In genomic region chr3R:24141013-24141592, dm6 we compare ENCODE assay signal across 1 fruit fly cellular context.
TF ChIP-seq lines count a peak whose summit lies in the region.

Kal1 (plus strand) TSS chr3R:24141395.

TF ChIP-seq in whole organism, embryonic, 481 proteins besides CTCF, POLR2A, EP300 and RAD21 (continued from another document and continues in another):
- peak; percentile 68 for TF ChIP-seq CG4360 (GFP tag; IDR thresholded peaks at IDR 0.05; lab: Robert Waterston, UW)
- TF ChIP-seq CG8388 (GFP tag; optimal IDR thresholded peaks at IDR 0.05; lab: Kevin White, UChicago), result peak; percentile 95
- peak; percentile 73 for TF ChIP-seq CG6654 (GFP tag; optimal IDR thresholded peaks at IDR 0.05; lab: Kevin White, UChicago)
- TF ChIP-seq ato (GFP tag; IDR thresholded peaks at IDR 0.05; lab: Robert Waterston, UW; ENCODE audit: partially characterized antibody), result no peak
- peak in 1 of 2 experiments; percentile 7 for TF ChIP-seq insv (GFP tag; optimal IDR thresholded peaks at IDR 0.05; lab: Kevin White, UChicago)
- TF ChIP-seq Antp (GFP tag; optimal IDR thresholded peaks at IDR 0.05; lab: Kevin White, UChicago), result no peak
- no peak for TF ChIP-seq Scr (GFP tag; IDR thresholded peaks at IDR 0.05; lab: Robert Waterston, UW; ENCODE audit: partially characterized antibody)
- TF ChIP-seq Abd-B (GFP tag; optimal IDR thresholded peaks at IDR 0.05; lab: Kevin White, UChicago), result peak; percentile 84
- peak; percentile 89 for TF ChIP-seq CG1024 (GFP tag; IDR thresholded peaks at IDR 0.05; lab: Robert Waterston, UW)
- peak; percentile 89 for TF ChIP-seq CG17568 (GFP tag; optimal IDR thresholded peaks at IDR 0.05; lab: Kevin White, UChicago)
- TF ChIP-seq CG10462 (GFP tag; optimal IDR thresholded peaks at IDR 0.05; lab: Kevin White, UChicago), result peak; percentile 72
- TF ChIP-seq so (GFP tag; IDR thresholded peaks at IDR 0.05; lab: Robert Waterston, UW), result peak; percentile 97
- peak; percentile 94 for TF ChIP-seq CG2202 (tag; optimal IDR thresholded peaks at IDR 0.05; lab: Kevin White, UChicago)
- TF ChIP-seq Taf1 (GFP tag; IDR thresholded peaks at IDR 0.05; lab: Robert Waterston, UW), result peak; percentile 53; the same call in 1 of the 2 replicates
- peak; percentile 78 for TF ChIP-seq ro (GFP tag; IDR thresholded peaks at IDR 0.05; lab: Robert Waterston, UW)
- peak; percentile 55 for TF ChIP-seq CG18011 (GFP tag; optimal IDR thresholded peaks at IDR 0.05; lab: Kevin White, UChicago)
- TF ChIP-seq Nf-YA (GFP tag; IDR thresholded peaks at IDR 0.05; lab: Robert Waterston, UW), result peak; percentile 84
- peak; percentile 81 for TF ChIP-seq CG14667 (GFP tag; IDR thresholded peaks at IDR 0.05; lab: Robert Waterston, UW)
- TF ChIP-seq vfl (GFP tag; optimal IDR thresholded peaks at IDR 0.05; lab: Kevin White, UChicago), result no peak
- peak; percentile 96 for TF ChIP-seq Sox102F (GFP tag; optimal IDR thresholded peaks at IDR 0.05; lab: Kevin White, UChicago)
- peak; percentile 92 for TF ChIP-seq CG12659 (GFP tag; optimal IDR thresholded peaks at IDR 0.05; lab: Kevin White, UChicago)
- TF ChIP-seq CG10565 (GFP tag; optimal IDR thresholded peaks at IDR 0.05; lab: Kevin White, UChicago), result peak; percentile 5
- TF ChIP-seq exex (tag; optimal IDR thresholded peaks at IDR 0.05; lab: Kevin White, UChicago), result peak; percentile 56
- TF ChIP-seq sr (GFP tag; IDR thresholded peaks at IDR 0.05; lab: Robert Waterston, UW), result peak; percentile 44; the same call in 1 of the 3 replicates
- TF ChIP-seq p53 (GFP tag; optimal IDR thresholded peaks at IDR 0.05; lab: Kevin White, UChicago), result no peak
- peak; percentile 83 for TF ChIP-seq CG1233 (GFP tag; optimal IDR thresholded peaks at IDR 0.05; lab: Kevin White, UChicago)
- peak; percentile 85; the same call in 2 of the 3 replicates for TF ChIP-seq CG2199 (GFP tag; IDR thresholded peaks at IDR 0.05; lab: Robert Waterston, UW)
- TF ChIP-seq CG16863 (GFP tag; optimal IDR thresholded peaks at IDR 0.05; lab: Kevin White, UChicago), result peak; percentile 45
- peak; percentile 72 for TF ChIP-seq CG31365 (tag; optimal IDR thresholded peaks at IDR 0.05; lab: Kevin White, UChicago)
- peak; percentile 93 for TF ChIP-seq phol (tag; optimal IDR thresholded peaks at IDR 0.05; lab: Kevin White, UChicago)
- TF ChIP-seq MTF-1 (GFP tag; optimal IDR thresholded peaks at IDR 0.05; lab: Kevin White, UChicago; ENCODE audit: borderline replicate concordance), result peak; percentile 78
- TF ChIP-seq CG1603 (tag; optimal IDR thresholded peaks at IDR 0.05; lab: Kevin White, UChicago), result peak; percentile 88
- TF ChIP-seq NC2α (GFP tag; optimal IDR thresholded peaks at IDR 0.05; lab: Kevin White, UChicago), result no peak
- peak; percentile 72 for TF ChIP-seq wek (GFP tag; optimal IDR thresholded peaks at IDR 0.05; lab: Kevin White, UChicago)
- TF ChIP-seq fd3F (GFP tag; optimal IDR thresholded peaks at IDR 0.05; lab: Kevin White, UChicago), result peak; percentile 80
- TF ChIP-seq Lhr (GFP tag; optimal IDR thresholded peaks at IDR 0.05; lab: Kevin White, UChicago), result peak; percentile 86
- peak; percentile 90 for TF ChIP-seq kah (GFP tag; optimal IDR thresholded peaks at IDR 0.05; lab: Kevin White, UChicago)
- no peak for TF ChIP-seq en (GFP tag; optimal IDR thresholded peaks at IDR 0.05; lab: Kevin White, UChicago)
- TF ChIP-seq GATAe (GFP tag; conservative IDR thresholded peaks at IDR 0.05; lab: Robert Waterston, UW), result 0 out of 2 replicates have a peak, but pooled peaks have one; percentile 20
- peak; percentile 81 for TF ChIP-seq CG12071 (GFP tag; optimal IDR thresholded peaks at IDR 0.05; lab: Kevin White, UChicago)
- TF ChIP-seq Ets97D (GFP tag; optimal IDR thresholded peaks at IDR 0.05; lab: Kevin White, UChicago), result no peak
- TF ChIP-seq peb (GFP tag; IDR thresholded peaks at IDR 0.05; lab: Robert Waterston, UW), result peak; percentile 87
- peak; percentile 96 for TF ChIP-seq CG18262 (tag; optimal IDR thresholded peaks at IDR 0.05; lab: Kevin White, UChicago)
- peak; percentile 80 for TF ChIP-seq jigr1 (GFP tag; IDR thresholded peaks at IDR 0.05; lab: Robert Waterston, UW)
- TF ChIP-seq Ptx1 (GFP tag; IDR thresholded peaks at IDR 0.05; lab: Robert Waterston, UW), result peak; percentile 93
- peak; percentile 25 for TF ChIP-seq CG3995 (GFP tag; optimal IDR thresholded peaks at IDR 0.05; lab: Kevin White, UChicago)
- TF ChIP-seq tap (tag; optimal IDR thresholded peaks at IDR 0.05; lab: Kevin White, UChicago), result peak; percentile 96
- TF ChIP-seq Awh (GFP tag; IDR thresholded peaks at IDR 0.05; lab: Robert Waterston, UW), result peak; percentile 95
- peak; percentile 88 for TF ChIP-seq CG30403 (GFP tag; optimal IDR thresholded peaks at IDR 0.05; lab: Kevin White, UChicago)
- peak; percentile 73 for TF ChIP-seq CG7372 (GFP tag; IDR thresholded peaks at IDR 0.05; lab: Robert Waterston, UW)
- TF ChIP-seq CG3065 (GFP tag; optimal IDR thresholded peaks at IDR 0.05; lab: Kevin White, UChicago), result peak; percentile 71
- TF ChIP-seq CG7745 (tag; optimal IDR thresholded peaks at IDR 0.05; lab: Kevin White, UChicago), result peak; percentile 32
- peak; percentile 94 for TF ChIP-seq fd96Cb (tag; optimal IDR thresholded peaks at IDR 0.05; lab: Kevin White, UChicago)
- peak; percentile 84 for TF ChIP-seq CG11093 (GFP tag; IDR thresholded peaks at IDR 0.05; lab: Robert Waterston, UW)
- TF ChIP-seq fu2 (GFP tag; optimal IDR thresholded peaks at IDR 0.05; lab: Kevin White, UChicago), result no peak
- TF ChIP-seq CG13775 (GFP tag; optimal IDR thresholded peaks at IDR 0.05; lab: Kevin White, UChicago), result peak; percentile 85
- TF ChIP-seq E2f2 (GFP tag; IDR thresholded peaks at IDR 0.05; lab: Robert Waterston, UW), result peak; percentile 78
- TF ChIP-seq H2.0 (GFP tag; IDR thresholded peaks at IDR 0.05; lab: Robert Waterston, UW), result peak; percentile 90
- TF ChIP-seq CG11695 (GFP tag; IDR thresholded peaks at IDR 0.05; lab: Robert Waterston, UW), result peak; percentile 95
- TF ChIP-seq unc-4 (GFP tag; IDR thresholded peaks at IDR 0.05; lab: Robert Waterston, UW; ENCODE audit: partially characterized antibody), result no peak
- TF ChIP-seq Hr39 (optimal IDR thresholded peaks at IDR 0.05; lab: Kevin White, UChicago), result no peak
- no peak for TF ChIP-seq Lpt (GFP tag; optimal IDR thresholded peaks at IDR 0.05; lab: Kevin White, UChicago)
- peak; percentile 92 for TF ChIP-seq CG10366 (GFP tag; IDR thresholded peaks at IDR 0.05; lab: Robert Waterston, UW)
- peak; percentile 79 for TF ChIP-seq CG10147 (GFP tag; optimal IDR thresholded peaks at IDR 0.05; lab: Kevin White, UChicago)
- TF ChIP-seq Vsx1 (GFP tag; optimal IDR thresholded peaks at IDR 0.05; lab: Kevin White, UChicago), result peak; percentile 86
- peak; percentile 88 for TF ChIP-seq CG9727 (GFP tag; optimal IDR thresholded peaks at IDR 0.05; lab: Kevin White, UChicago)
- TF ChIP-seq Max (GFP tag; optimal IDR thresholded peaks at IDR 0.05; lab: Kevin White, UChicago), result peak; percentile 74
- peak; percentile 91 for TF ChIP-seq Six4 (GFP tag; optimal IDR thresholded peaks at IDR 0.05; lab: Kevin White, UChicago)
- peak; percentile 66 for TF ChIP-seq CG9817 (tag; optimal IDR thresholded peaks at IDR 0.05; lab: Kevin White, UChicago)
- peak; percentile 70; the same call in 2 of the 4 replicates for TF ChIP-seq Gug (GFP tag; IDR thresholded peaks at IDR 0.05; lab: Robert Waterston, UW)
- peak; percentile 86 for TF ChIP-seq ase (GFP tag; IDR thresholded peaks at IDR 0.05; lab: Robert Waterston, UW)
- peak; percentile 96 for TF ChIP-seq HLH3B (GFP tag; IDR thresholded peaks at IDR 0.05; lab: Robert Waterston, UW)
- peak; percentile 97 for TF ChIP-seq row (GFP tag; IDR thresholded peaks at IDR 0.05; lab: Robert Waterston, UW)
- peak; percentile 95 for TF ChIP-seq Oli (tag; optimal IDR thresholded peaks at IDR 0.05; lab: Kevin White, UChicago)
- TF ChIP-seq Sin3A (optimal IDR thresholded peaks at IDR 0.05; lab: Kevin White, UChicago), result no peak
- TF ChIP-seq pho (GFP tag; optimal IDR thresholded peaks at IDR 0.05; lab: Kevin White, UChicago), result no peak
- peak; percentile 93 for TF ChIP-seq Fer1 (GFP tag; optimal IDR thresholded peaks at IDR 0.05; lab: Kevin White, UChicago)
- TF ChIP-seq Fer2 (tag; optimal IDR thresholded peaks at IDR 0.05; lab: Kevin White, UChicago), result peak; percentile 49
- no peak for TF ChIP-seq pzg (GFP tag; optimal IDR thresholded peaks at IDR 0.05; lab: Kevin White, UChicago)
- no peak for TF ChIP-seq h (optimal IDR thresholded peaks at IDR 0.05; lab: Kevin White, UChicago)
- peak; percentile 85 for TF ChIP-seq bowl (GFP tag; IDR thresholded peaks at IDR 0.05; lab: Robert Waterston, UW)
- TF ChIP-seq CG10321 (GFP tag; IDR thresholded peaks at IDR 0.05; lab: Robert Waterston, UW), result peak; percentile 55; the same call in 1 of the 2 replicates
- TF ChIP-seq tx (GFP tag; optimal IDR thresholded peaks at IDR 0.05; lab: Kevin White, UChicago), result no peak
- peak; percentile 88 for TF ChIP-seq Fer3 (tag; optimal IDR thresholded peaks at IDR 0.05; lab: Kevin White, UChicago)
- TF ChIP-seq fd102C (GFP tag; optimal IDR thresholded peaks at IDR 0.05; lab: Kevin White, UChicago), result peak; percentile 30
- peak; percentile 94 for TF ChIP-seq CG12391 (tag; optimal IDR thresholded peaks at IDR 0.05; lab: Kevin White, UChicago)
- TF ChIP-seq corto (GFP tag; optimal IDR thresholded peaks at IDR 0.05; lab: Kevin White, UChicago), result peak; percentile 94
- TF ChIP-seq ind (GFP tag; optimal IDR thresholded peaks at IDR 0.05; lab: Kevin White, UChicago), result peak; percentile 82
- no peak for TF ChIP-seq NC2β (GFP tag; optimal IDR thresholded peaks at IDR 0.05; lab: Kevin White, UChicago)
- no peak for TF ChIP-seq HmgD (GFP tag; optimal IDR thresholded peaks at IDR 0.05; lab: Kevin White, UChicago)
- peak; percentile 32 for TF ChIP-seq stwl (tag; optimal IDR thresholded peaks at IDR 0.05; lab: Kevin White, UChicago)
- TF ChIP-seq CG10431 (GFP tag; optimal IDR thresholded peaks at IDR 0.05; lab: Kevin White, UChicago), result peak; percentile 87
- peak; percentile 19 to 71 for TF ChIP-seq Pdp1 (GFP tag; optimal IDR thresholded peaks at IDR 0.05; lab: Kevin White, UChicago)
- TF ChIP-seq Opbp (GFP tag; IDR thresholded peaks at IDR 0.05; lab: Robert Waterston, UW; ENCODE audit: partially characterized antibody), result no peak
- TF ChIP-seq CG7963 (GFP tag; IDR thresholded peaks at IDR 0.05; lab: Robert Waterston, UW; ENCODE audit: partially characterized antibody), result no peak
- TF ChIP-seq tna (GFP tag; IDR thresholded peaks at IDR 0.05; lab: Robert Waterston, UW; ENCODE audit: partially characterized antibody), result no peak
- TF ChIP-seq CG2889 (GFP tag; IDR thresholded peaks at IDR 0.05; lab: Robert Waterston, UW), result peak; percentile 78; the same call in 2 of the 3 replicates
- no peak for TF ChIP-seq ftz-f1 (GFP tag; optimal IDR thresholded peaks at IDR 0.05; lab: Kevin White, UChicago)
- peak; percentile 81 for TF ChIP-seq CG9437 (GFP tag; optimal IDR thresholded peaks at IDR 0.05; lab: Kevin White, UChicago)
- peak; percentile 91 for TF ChIP-seq run (tag; optimal IDR thresholded peaks at IDR 0.05; lab: Kevin White, UChicago)
- peak in 1 of 2 experiments; percentile 95 for TF ChIP-seq Eip74EF (GFP tag; optimal IDR thresholded peaks at IDR 0.05; lab: Kevin White, UChicago)
- peak; percentile 84 for TF ChIP-seq CG1602 (GFP tag; optimal IDR thresholded peaks at IDR 0.05; lab: Kevin White, UChicago)
- TF ChIP-seq CG15269 (tag; optimal IDR thresholded peaks at IDR 0.05; lab: Kevin White, UChicago), result peak; percentile 93
- TF ChIP-seq Blimp-1 (GFP tag; optimal IDR thresholded peaks at IDR 0.05; lab: Kevin White, UChicago), result peak; percentile 96
- peak; percentile 46 for TF ChIP-seq schlank (tag; optimal IDR thresholded peaks at IDR 0.05; lab: Kevin White, UChicago)
- peak; percentile 96 for TF ChIP-seq PHDP (tag; optimal IDR thresholded peaks at IDR 0.05; lab: Kevin White, UChicago)
- peak; percentile 26 for TF ChIP-seq cg (GFP tag; optimal IDR thresholded peaks at IDR 0.05; lab: Kevin White, UChicago)
- peak; percentile 92 for TF ChIP-seq ara (GFP tag; IDR thresholded peaks at IDR 0.05; lab: Robert Waterston, UW)
- TF ChIP-seq cato (GFP tag; optimal IDR thresholded peaks at IDR 0.05; lab: Kevin White, UChicago; ENCODE audit: borderline replicate concordance), result peak; percentile 78
- peak; percentile 35 for TF ChIP-seq MESR4 (GFP tag; optimal IDR thresholded peaks at IDR 0.05; lab: Kevin White, UChicago)
- 0 out of 3 replicates have a peak, but pooled peaks have one; percentile 40 for TF ChIP-seq CG14860 (GFP tag; IDR thresholded peaks at IDR 0.05; lab: Robert Waterston, UW; ENCODE audit: partially characterized antibody)
- TF ChIP-seq toy (GFP tag; IDR thresholded peaks at IDR 0.05; lab: Robert Waterston, UW), result peak; percentile 72
- TF ChIP-seq ranshi (GFP tag; IDR thresholded peaks at IDR 0.05; lab: Robert Waterston, UW), result peak; percentile 90
- peak; percentile 96 for TF ChIP-seq unpg (GFP tag; optimal IDR thresholded peaks at IDR 0.05; lab: Kevin White, UChicago)
- no peak for TF ChIP-seq Myb (GFP tag; optimal IDR thresholded peaks at IDR 0.05; lab: Kevin White, UChicago)
- TF ChIP-seq CG8765 (GFP tag; IDR thresholded peaks at IDR 0.05; lab: Robert Waterston, UW), result 0 out of 2 replicates have a peak, but pooled peaks have one; percentile 34
- peak; percentile 90 for TF ChIP-seq fd64A (GFP tag; optimal IDR thresholded peaks at IDR 0.05; lab: Kevin White, UChicago)
- TF ChIP-seq tio (GFP tag; optimal IDR thresholded peaks at IDR 0.05; lab: Kevin White, UChicago), result peak; percentile 80
- peak; percentile 29 for TF ChIP-seq ems (GFP tag; optimal IDR thresholded peaks at IDR 0.05; lab: Kevin White, UChicago)
- TF ChIP-seq chm (GFP tag; IDR thresholded peaks at IDR 0.05; lab: Robert Waterston, UW), result peak; percentile 95
- TF ChIP-seq nerfin-2 (GFP tag; IDR thresholded peaks at IDR 0.05; lab: Robert Waterston, UW; ENCODE audit: partially characterized antibody), result no peak
- TF ChIP-seq CG9797 (GFP tag; optimal IDR thresholded peaks at IDR 0.05; lab: Kevin White, UChicago), result peak; percentile 46
- peak; percentile 91 for TF ChIP-seq zfh1 (GFP tag; IDR thresholded peaks at IDR 0.05; lab: Robert Waterston, UW)
- TF ChIP-seq cad (GFP tag; optimal IDR thresholded peaks at IDR 0.05; lab: Kevin White, UChicago), result no peak
- 0 out of 3 replicates have a peak, but pooled peaks have one; percentile 38 for TF ChIP-seq knrl (GFP tag; IDR thresholded peaks at IDR 0.05; lab: Robert Waterston, UW; ENCODE audit: partially characterized antibody)
- peak; percentile 91 for TF ChIP-seq CG14050 (GFP tag; IDR thresholded peaks at IDR 0.05; lab: Robert Waterston, UW)
- TF ChIP-seq CG12769 (tag; optimal IDR thresholded peaks at IDR 0.05; lab: Kevin White, UChicago), result peak; percentile 88
- peak; percentile 59 for TF ChIP-seq CG9215 (GFP tag; IDR thresholded peaks at IDR 0.05; lab: Robert Waterston, UW)
- TF ChIP-seq klu (GFP tag; IDR thresholded peaks at IDR 0.05; lab: Robert Waterston, UW), result peak; percentile 49
